Worm (Caenorhabditis elegans) whole organism, mixed stage, embryonic: ENCODE data around the gene F45E4.6.

Source experiments
- blmp-1 ChIP-seq: fragments of 150-350 bp; optimal IDR thresholded peaks from 2 replicates; lab custom pipeline; 2014; ENCODE audit warnings: missing biosample characterization, missing genetic modification characterization
- ces-1 ChIP-seq: fragments of 150-350 bp; optimal IDR thresholded peaks from 2 replicates; lab custom pipeline; 2014; ENCODE audit warnings: missing biosample characterization, missing genetic modification reagents, missing genetic modification characterization
- elt-3 ChIP-seq: fragments of 150-350 bp; optimal IDR thresholded peaks from 2 replicates; lab custom pipeline; 2014; ENCODE audit warnings: missing biosample characterization, missing genetic modification characterization
- ham-2 ChIP-seq: fragments of 200-800 bp; sonication (Bioruptor generic); optimal IDR thresholded peaks from 2 replicates; lab custom pipeline; 2018; ENCODE audit warnings: mild to moderate bottlenecking, missing genetic modification characterization, missing compliant biosample characterization
- hlh-1 ChIP-seq: fragments of 150-350 bp; optimal IDR thresholded peaks from 2 replicates; lab custom pipeline; 2014; ENCODE audit warnings: missing biosample characterization, missing genetic modification reagents, missing genetic modification characterization
- lin-13 ChIP-seq: fragments of 150-350 bp; optimal IDR thresholded peaks from 2 replicates; lab custom pipeline; 2014; ENCODE audit warnings: missing biosample characterization, missing genetic modification characterization
- mab-5 ChIP-seq: fragments of 150-350 bp; optimal IDR thresholded peaks from 2 replicates; lab custom pipeline; 2014; ENCODE audit warnings: missing biosample characterization, missing genetic modification characterization
- nhr-237 ChIP-seq: fragments of 150-350 bp; optimal IDR thresholded peaks from 2 replicates; lab custom pipeline; 2014; ENCODE audit warnings: missing biosample characterization, missing genetic modification characterization
- nhr-28 ChIP-seq: fragments of 150-350 bp; optimal IDR thresholded peaks from 2 replicates; lab custom pipeline; 2014; ENCODE audit warnings: missing biosample characterization, missing genetic modification characterization
- nhr-76 ChIP-seq: sonication (generic microtip); optimal IDR thresholded peaks from 2 replicates; lab custom pipeline; 2017; ENCODE audit warnings: missing biosample characterization, missing genetic modification characterization
- unc-39 ChIP-seq: fragments of 150-350 bp; optimal IDR thresholded peaks from 2 replicates; lab custom pipeline; 2014; ENCODE audit warnings: missing biosample characterization, missing genetic modification characterization
- unc-62 ChIP-seq: fragments of 150-350 bp; optimal IDR thresholded peaks from 2 replicates; lab custom pipeline; 2014; ENCODE audit warnings: missing biosample characterization, missing genetic modification reagents, missing genetic modification characterization
- ztf-11 ChIP-seq: fragments of 150-350 bp; optimal IDR thresholded peaks from 2 replicates; lab custom pipeline; 2014; ENCODE audit warnings: missing biosample characterization, missing genetic modification characterization

ce11 chrIV:7663006-7663405 lies 30.7 kb upstream of the F45E4.6 start:
- no peak for TF ChIP-seq hlh-1 (tag; lab: Kevin White, UChicago)
- no peak for TF ChIP-seq unc-39 (tag; lab: Kevin White, UChicago)
- TF ChIP-seq nhr-237 (tag; lab: Kevin White, UChicago) = no peak
- no peak for TF ChIP-seq blmp-1 (tag; lab: Kevin White, UChicago)
- TF ChIP-seq nhr-28 (tag; lab: Kevin White, UChicago) = no peak
- TF ChIP-seq unc-62 = no peak
- no peak for TF ChIP-seq ces-1 (GFP tag; lab: Kevin White, UChicago)
- TF ChIP-seq nhr-76 = no peak
- no peak for TF ChIP-seq elt-3 (tag; lab: Kevin White, UChicago)
- no peak for TF ChIP-seq ztf-11 (tag; lab: Kevin White, UChicago)
- TF ChIP-seq lin-13 (tag; lab: Kevin White, UChicago) = no peak
- TF ChIP-seq ham-2 (GFP tag; lab: Kevin White, UChicago) = no peak
- TF ChIP-seq mab-5 (tag; lab: Kevin White, UChicago) = no peak
